Fruit fly (Drosophila melanogaster): ENCODE data around the gene CG32221.

The CG32221 gene

dm6 chr3L:19845047-19845906 lies 10.8 kb downstream of the CG32221 start, which contains the start of gene Papss (continued):
- TF ChIP-seq dmrt99B (tag; optimal IDR thresholded peaks at IDR 0.05), result no peak
- TF ChIP-seq ap (GFP tag; IDR thresholded peaks at IDR 0.05), result no peak
- TF ChIP-seq hbn (GFP tag; IDR thresholded peaks at IDR 0.05; ENCODE audit: partially characterized antibody), result peak; percentile 87
- no peak for TF ChIP-seq aop (GFP tag; IDR thresholded peaks at IDR 0.05)
- no peak for TF ChIP-seq Bdp1 (GFP tag; optimal IDR thresholded peaks at IDR 0.05)
- no peak for TF ChIP-seq otp (GFP tag; IDR thresholded peaks at IDR 0.05)
- no peak; the same call in 1 of the 2 replicates for TF ChIP-seq lmd (GFP tag; IDR thresholded peaks at IDR 0.05)
- TF ChIP-seq Sin3A (optimal IDR thresholded peaks at IDR 0.05), result no peak
- no peak for TF ChIP-seq CG10274 (GFP tag; optimal IDR thresholded peaks at IDR 0.05)
- peak; percentile 50 for TF ChIP-seq pfk (GFP tag; optimal IDR thresholded peaks at IDR 0.05)
- TF ChIP-seq CG15269 (tag; optimal IDR thresholded peaks at IDR 0.05), result no peak
- TF ChIP-seq Mad (GFP tag; optimal IDR thresholded peaks at IDR 0.05), result no peak
- TF ChIP-seq knrl (GFP tag; IDR thresholded peaks at IDR 0.05; ENCODE audit: partially characterized antibody), result peak; percentile 82
- peak; percentile 43 for TF ChIP-seq fd64A (GFP tag; optimal IDR thresholded peaks at IDR 0.05)
- 0 out of 4 replicates have a peak, but pooled peaks have one; percentile 26 for TF ChIP-seq Gug (GFP tag; IDR thresholded peaks at IDR 0.05)
- TF ChIP-seq CG11247 (GFP tag; IDR thresholded peaks at IDR 0.05), result no peak
- no peak for TF ChIP-seq croc (GFP tag; conservative IDR thresholded peaks at IDR 0.05)
- 0 out of 2 replicates have a peak, but pooled peaks have one; percentile 17 for TF ChIP-seq E2f1 (GFP tag; IDR thresholded peaks at IDR 0.05)
- no peak for TF ChIP-seq al (GFP tag; IDR thresholded peaks at IDR 0.05)
- TF ChIP-seq CG3163 (GFP tag; optimal IDR thresholded peaks at IDR 0.05), result no peak
- no peak for TF ChIP-seq CkIIα-i1 (GFP tag; IDR thresholded peaks at IDR 0.05)
- TF ChIP-seq CG3726 (GFP tag; IDR thresholded peaks at IDR 0.05), result no peak
- TF ChIP-seq peb (GFP tag; IDR thresholded peaks at IDR 0.05), result no peak
- no peak for TF ChIP-seq Hmx (GFP tag; optimal IDR thresholded peaks at IDR 0.05)
- TF ChIP-seq CG17186 (GFP tag; optimal IDR thresholded peaks at IDR 0.05), result no peak
- no peak for TF ChIP-seq CG15479 (GFP tag; optimal IDR thresholded peaks at IDR 0.05)
- TF ChIP-seq CG5953 (GFP tag; IDR thresholded peaks at IDR 0.05), result no peak
- TF ChIP-seq Hr51 (GFP tag; optimal IDR thresholded peaks at IDR 0.05), result no peak
- TF ChIP-seq schlank (tag; optimal IDR thresholded peaks at IDR 0.05), result peak; percentile 73
- TF ChIP-seq CG12659 (GFP tag; optimal IDR thresholded peaks at IDR 0.05), result peak; percentile 15
- no peak for TF ChIP-seq NC2α (GFP tag; optimal IDR thresholded peaks at IDR 0.05)
- TF ChIP-seq eve (GFP tag; optimal IDR thresholded peaks at IDR 0.05), result no peak
- peak; percentile 70 for TF ChIP-seq CG9932 (GFP tag; IDR thresholded peaks at IDR 0.05)
- TF ChIP-seq HLH4C (GFP tag; IDR thresholded peaks at IDR 0.05; ENCODE audit: partially characterized antibody), result peak; percentile 50; the same call in 1 of the 3 replicates
- TF ChIP-seq CG13624 (GFP tag; optimal IDR thresholded peaks at IDR 0.05), result peak; percentile 12
- TF ChIP-seq seq (GFP tag; IDR thresholded peaks at IDR 0.05), result no peak
- TF ChIP-seq Rfx (GFP tag; IDR thresholded peaks at IDR 0.05), result peak; percentile 68
- no peak for TF ChIP-seq HLHmδ (GFP tag; optimal IDR thresholded peaks at IDR 0.05)
- TF ChIP-seq cg (GFP tag; optimal IDR thresholded peaks at IDR 0.05), result peak; percentile 90
- TF ChIP-seq CG1529 (GFP tag; optimal IDR thresholded peaks at IDR 0.05), result no peak
- no peak for TF ChIP-seq CG8290 (GFP tag; optimal IDR thresholded peaks at IDR 0.05)
- no peak for TF ChIP-seq CG8290 (tag; optimal IDR thresholded peaks at IDR 0.05)
- no peak for TF ChIP-seq CG18764 (GFP tag; optimal IDR thresholded peaks at IDR 0.05)
- TF ChIP-seq CG8359 (GFP tag; optimal IDR thresholded peaks at IDR 0.05; ENCODE audit: borderline replicate concordance), result no peak
- no peak for TF ChIP-seq Abd-B (GFP tag; optimal IDR thresholded peaks at IDR 0.05)
- TF ChIP-seq CG33557 (GFP tag; optimal IDR thresholded peaks at IDR 0.05), result no peak
- TF ChIP-seq CG17361 (GFP tag; IDR thresholded peaks at IDR 0.05), result no peak
- no peak for TF ChIP-seq Dip3 (GFP tag; optimal IDR thresholded peaks at IDR 0.05)
- TF ChIP-seq wdn (GFP tag; IDR thresholded peaks at IDR 0.05), result peak; percentile 17; the same call in 1 of the 2 replicates
- no peak for TF ChIP-seq jumu (GFP tag; optimal IDR thresholded peaks at IDR 0.05)
